Fruit fly (Drosophila melanogaster): ENCODE results near the gene CG14506.

dm6 chr3R:29309907-29310306 is 12.9 kb upstream of the CG14506 start:
- TF ChIP-seq CG34367 (tag; optimal IDR thresholded peaks at IDR 0.05) = no peak
- no peak for TF ChIP-seq fd96Ca (GFP tag; IDR thresholded peaks at IDR 0.05)
- TF ChIP-seq CG4496 (GFP tag; IDR thresholded peaks at IDR 0.05) = no peak

Data from whole organism, pupa.